Worm (Caenorhabditis elegans): ENCODE results near the gene fbxb-21.
"Not testable (repeated sequence)": the region's sequence is repeated elsewhere in the genome, so short reads cannot be mapped to it uniquely, and the experiment has no call there.

- TF ChIP-seq nhr-11 (tag; optimal IDR thresholded peaks at IDR 0.05); nhr-10 (tag; optimal IDR thresholded peaks at IDR 0.05); egl-43 (GFP tag; IDR thresholded peaks at IDR 0.05); tag-97 (GFP tag; IDR thresholded peaks at IDR 0.05); pha-4 (GFP tag; IDR thresholded peaks at IDR 0.05); pha-4 (tag; optimal IDR thresholded peaks at IDR 0.05): not testable (repeated sequence)
Observed at ce11 chrII:1659729-1660128, 11.1 kb upstream of the fbxb-21 start.

Data from whole organism, L4 larva.